Worm (Caenorhabditis elegans): ENCODE measurements around the gene rgs-4.

rgs-4 gene

DNA sequence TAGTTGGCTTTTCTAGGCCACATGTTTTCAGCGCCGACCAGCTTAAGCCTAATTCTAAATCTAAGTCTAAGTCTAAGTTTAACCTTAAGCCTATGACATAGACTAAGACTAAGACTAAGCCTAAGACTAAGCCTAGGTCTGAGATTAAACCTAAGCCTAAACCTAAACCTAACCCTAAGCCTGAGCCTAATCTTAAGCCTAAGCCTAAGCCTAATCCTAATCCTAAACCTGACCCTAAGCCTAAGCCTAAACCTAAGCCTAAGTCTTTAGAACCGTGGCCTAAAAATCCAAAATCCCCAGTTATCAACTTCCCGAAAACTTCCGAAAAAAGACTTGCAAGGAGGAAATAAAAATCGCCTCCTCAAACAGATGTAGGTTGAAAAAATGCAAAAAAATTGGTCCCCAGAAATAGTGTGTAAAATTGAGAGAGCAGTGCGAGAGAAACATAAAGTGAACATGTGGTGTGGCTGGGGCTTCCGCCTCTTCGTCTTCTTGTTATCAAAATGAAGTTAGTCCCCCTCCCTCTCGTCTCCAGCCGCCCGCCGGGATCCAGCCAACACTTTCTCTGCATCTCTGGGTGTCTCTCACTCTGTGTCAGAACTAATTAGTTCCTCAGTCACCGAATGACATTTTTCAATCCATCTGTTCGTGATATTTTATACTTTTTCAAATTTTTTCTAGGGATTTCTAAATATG, 5.3 kb downstream of the rgs-4 start (continued):
- TF ChIP-seq ama-1 (optimal IDR thresholded peaks at IDR 0.05) (no peak), ama-1 (GFP tag; optimal IDR thresholded peaks at IDR 0.05) (no peak), F55B11.4 (tag; optimal IDR thresholded peaks at IDR 0.05; ENCODE audit: borderline replicate concordance, insufficient read depth) (no peak), lin-54 (GFP tag; optimal IDR thresholded peaks at IDR 0.05) (no peak), ets-4 (GFP tag; optimal IDR thresholded peaks at IDR 0.05) (no peak), fkh-3 (tag; optimal IDR thresholded peaks at IDR 0.05) (no peak), K11D2.4 (GFP tag; IDR thresholded peaks at IDR 0.05) (no peak), lsy-27 (tag; optimal IDR thresholded peaks at IDR 0.05; ENCODE audit: borderline replicate concordance, insufficient read depth) (no peak), lin-35 (GFP tag; optimal IDR thresholded peaks at IDR 0.05) (peak in 1 of 3 experiments; percentile 45), Y95B8A.8 (GFP tag; IDR thresholded peaks at IDR 0.05) (no peak), chd-7 (tag; optimal IDR thresholded peaks at IDR 0.05) (no peak), ekl-4 (GFP tag; IDR thresholded peaks at IDR 0.05) (no peak), egl-44 (GFP tag; IDR thresholded peaks at IDR 0.05) (no peak), ztf-18 (tag; optimal IDR thresholded peaks at IDR 0.05) (no peak), hlh-26 (GFP tag; conservative IDR thresholded peaks at IDR 0.05) (no peak), nfyb-1 (GFP tag; IDR thresholded peaks at IDR 0.05) (no peak), C17E4.6 (GFP tag; IDR thresholded peaks at IDR 0.05) (no peak), lag-1 (GFP tag; IDR thresholded peaks at IDR 0.05) (no peak), Y53G8AR.9 (GFP tag; conservative IDR thresholded peaks at IDR 0.05) (no peak), aptf-2 (GFP tag; conservative IDR thresholded peaks at IDR 0.05) (no peak), attf-5 (GFP tag; optimal IDR thresholded peaks at IDR 0.05) (no peak), Y79H2A.3 (GFP tag; conservative IDR thresholded peaks at IDR 0.05) (no peak), egl-18 (GFP tag; IDR thresholded peaks at IDR 0.05) (no peak), K12H6.12 (tag; optimal IDR thresholded peaks at IDR 0.05) (peak; percentile 30), him-1 (tag; optimal IDR thresholded peaks at IDR 0.05) (no peak), tbx-9 (tag; optimal IDR thresholded peaks at IDR 0.05; ENCODE audit: borderline replicate concordance) (no peak), dpff-1 (tag; optimal IDR thresholded peaks at IDR 0.05) (no peak)

DNA sequence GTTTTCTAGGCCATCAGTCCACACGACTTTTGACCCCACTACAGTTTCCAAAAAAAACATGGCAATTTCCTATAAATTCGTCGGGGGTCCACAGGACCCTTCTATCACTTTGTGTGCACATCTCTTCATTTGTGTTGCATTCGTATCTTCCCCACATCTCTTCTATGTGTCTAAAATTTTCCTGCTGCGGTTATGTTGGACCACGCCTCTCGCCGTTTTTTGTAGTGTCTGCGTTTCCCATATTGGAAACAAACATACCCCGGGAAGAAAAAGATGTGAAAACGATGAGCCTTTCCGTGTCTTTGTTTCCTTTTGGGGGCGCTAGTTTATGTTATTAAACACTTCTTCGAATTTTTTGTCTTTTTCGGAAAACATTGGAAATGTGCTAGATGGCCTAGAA, 7.4 kb downstream of the rgs-4 start:
- TF ChIP-seq Y53F4B.3 (GFP tag; IDR thresholded peaks at IDR 0.05) (no peak), ceh-27 (GFP tag; optimal IDR thresholded peaks at IDR 0.05) (peak; percentile 15)

DNA sequence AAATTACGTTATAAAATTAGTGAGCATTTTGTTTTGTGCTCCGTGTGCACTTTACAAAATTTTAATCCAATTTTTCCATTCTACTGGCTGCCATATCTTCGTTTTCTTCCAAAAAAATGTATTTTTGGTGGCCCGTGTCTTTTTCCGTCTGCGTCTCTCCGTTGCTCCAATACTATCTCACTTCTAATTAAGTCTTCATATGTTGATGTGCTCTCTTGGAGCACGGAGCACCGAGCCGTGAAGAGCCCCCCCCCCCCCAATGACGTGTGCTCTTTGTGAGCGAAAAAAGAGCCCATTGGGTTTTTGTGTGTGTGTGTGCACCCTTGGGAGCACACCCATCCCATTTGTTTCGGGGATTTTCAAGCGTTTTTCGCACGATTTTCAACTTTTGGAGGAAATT, 10.5 kb downstream of the rgs-4 start:
- TF ChIP-seq B0035.1 (tag; optimal IDR thresholded peaks at IDR 0.05) (no peak), rec-8 (tag; optimal IDR thresholded peaks at IDR 0.05) (no peak), zfh-2 (GFP tag; conservative IDR thresholded peaks at IDR 0.05) (peak; percentile 34; the same call in 1 of the 2 replicates), rpc-1 (optimal IDR thresholded peaks at IDR 0.05) (no peak), rpc-1 (tag; optimal IDR thresholded peaks at IDR 0.05) (no peak), mel-28 (tag; optimal IDR thresholded peaks at IDR 0.05; ENCODE audit: borderline replicate concordance) (no peak), unc-130 (GFP tag; optimal IDR thresholded peaks at IDR 0.05) (no peak), lin-35 (GFP tag; optimal IDR thresholded peaks at IDR 0.05) (no peak), pha-4 (tag; optimal IDR thresholded peaks at IDR 0.05) (no peak), ceh-27 (GFP tag; optimal IDR thresholded peaks at IDR 0.05) (peak; percentile 11), lsy-27 (tag; optimal IDR thresholded peaks at IDR 0.05; ENCODE audit: borderline replicate concordance, insufficient read depth) (no peak), hmg-1.2 (GFP tag; IDR thresholded peaks at IDR 0.05) (peak; percentile 44; the same call in 1 of the 2 replicates), C06A6.2 (GFP tag; conservative IDR thresholded peaks at IDR 0.05) (no peak), F49E8.2 (tag; optimal IDR thresholded peaks at IDR 0.05; ENCODE audit: insufficient read depth) (no peak), madf-10 (tag; optimal IDR thresholded peaks at IDR 0.05) (no peak), K11D2.4 (GFP tag; IDR thresholded peaks at IDR 0.05) (no peak), fkh-3 (tag; optimal IDR thresholded peaks at IDR 0.05) (no peak), ztf-28 (GFP tag; IDR thresholded peaks at IDR 0.05) (no peak), hrde-1 (tag; optimal IDR thresholded peaks at IDR 0.05; ENCODE audit: borderline replicate concordance) (no peak), nhr-27 (tag; optimal IDR thresholded peaks at IDR 0.05) (no peak), die-1 (tag; optimal IDR thresholded peaks at IDR 0.05) (no peak), tbp1 (GFP tag; optimal IDR thresholded peaks at IDR 0.05) (no peak)

Measured in whole organism, young adult.